Worm (Caenorhabditis elegans) whole organism, late embryonic: ENCODE results near the gene C34C12.7.
A peak's percentile ranks its signal among the peaks of the same experiment; 100 is the strongest.

Experiments
- C08G9.2 ChIP-seq: sonication (generic microtip); optimal IDR thresholded peaks from 2 replicates; lab custom pipeline; 2016; ENCODE audit warnings: mild to moderate bottlenecking, missing genetic modification characterization, moderate library complexity, missing compliant biosample characterization
- C38D4.7 ChIP-seq: fragments of 200-800 bp; sonication (Bioruptor generic); optimal IDR thresholded peaks from 2 replicates; lab custom pipeline; 2018; ENCODE audit warnings: mild to moderate bottlenecking, missing genetic modification characterization, moderate library complexity, missing compliant biosample characterization
- K09A11.1 ChIP-seq: sonication (generic microtip); optimal IDR thresholded peaks from 2 replicates; lab custom pipeline; 2017; ENCODE audit warnings: antibody characterized with exemption, mild to moderate bottlenecking, missing genetic modification characterization, missing compliant biosample characterization; ENCODE audit not compliant: insufficient read depth
- T23F11.4 ChIP-seq: fragments of 200-800 bp; sonication (Bioruptor generic); optimal IDR thresholded peaks from 2 replicates; lab custom pipeline; 2018; ENCODE audit warnings: mild to moderate bottlenecking, missing genetic modification characterization, missing compliant biosample characterization
- ama-1 ChIP-seq: fragments of 150-350 bp; optimal IDR thresholded peaks from 2 replicates; lab custom pipeline; 2014
- ceh-14 ChIP-seq: sonication (generic microtip); optimal IDR thresholded peaks from 2 replicates; lab custom pipeline; 2016; ENCODE audit warnings: missing genotype, missing genetic modification characterization, missing compliant biosample characterization
- ceh-18 ChIP-seq: sonication (generic microtip); optimal IDR thresholded peaks from 2 replicates; lab custom pipeline; 2016; ENCODE audit warnings: missing genetic modification characterization, missing compliant biosample characterization
- ceh-22 ChIP-seq: sonication (generic microtip); optimal IDR thresholded peaks from 2 replicates; lab custom pipeline; 2017; ENCODE audit warnings: missing biosample characterization, missing genetic modification characterization
- ceh-24 ChIP-seq: sonication (generic microtip); optimal IDR thresholded peaks from 2 replicates; lab custom pipeline; 2016; ENCODE audit warnings: mild to moderate bottlenecking, missing genetic modification characterization, missing compliant biosample characterization
- ceh-30 ChIP-seq: fragments of 150-350 bp; optimal IDR thresholded peaks from 2 replicates; lab custom pipeline; 2014; ENCODE audit warnings: missing biosample characterization, missing genetic modification characterization
- ceh-31 ChIP-seq: sonication (generic microtip); optimal IDR thresholded peaks from 2 replicates; lab custom pipeline; 2016; ENCODE audit warnings: missing genetic modification characterization, missing compliant biosample characterization
- ceh-34 ChIP-seq: sonication (generic microtip); optimal IDR thresholded peaks from 2 replicates; lab custom pipeline; 2016; ENCODE audit warnings: mild to moderate bottlenecking, missing genetic modification characterization, missing compliant biosample characterization
- ceh-9 ChIP-seq: sonication (generic microtip); optimal IDR thresholded peaks from 2 replicates; lab custom pipeline; 2016; ENCODE audit warnings: mild to moderate bottlenecking, missing genetic modification characterization, inconsistent platforms, missing compliant biosample characterization
- dve-1 ChIP-seq: sonication (generic microtip); optimal IDR thresholded peaks from 2 replicates; lab custom pipeline; 2017; ENCODE audit warnings: antibody characterized with exemption, mild to moderate bottlenecking, missing genetic modification characterization, missing compliant biosample characterization
- elt-2 ChIP-seq: sonication (generic microtip); optimal IDR thresholded peaks from 2 replicates; lab custom pipeline; 2016; ENCODE audit warnings: missing genetic modification reagents, missing genetic modification characterization, missing compliant biosample characterization
- ets-4 ChIP-seq: sonication (generic microtip); optimal IDR thresholded peaks from 2 replicates; lab custom pipeline; 2016; ENCODE audit warnings: missing genetic modification characterization, missing compliant biosample characterization
- eyg-1 ChIP-seq: sonication (generic microtip); optimal IDR thresholded peaks from 2 replicates; lab custom pipeline; 2016; ENCODE audit warnings: missing genotype, missing genetic modification characterization, missing compliant biosample characterization
- fax-1 ChIP-seq: sonication (generic microtip); optimal IDR thresholded peaks from 2 replicates; lab custom pipeline; 2016; ENCODE audit warnings: missing genotype, missing genetic modification characterization, missing compliant biosample characterization
- hlh-13 ChIP-seq: fragments of 200-800 bp; sonication (Bioruptor generic); optimal IDR thresholded peaks from 2 replicates; lab custom pipeline; 2018; ENCODE audit warnings: mild to moderate bottlenecking, missing genetic modification characterization, missing compliant biosample characterization
- hlh-15 ChIP-seq: sonication (generic microtip); optimal IDR thresholded peaks from 2 replicates; lab custom pipeline; 2016; ENCODE audit warnings: missing genetic modification characterization, missing compliant biosample characterization
- hlh-30 ChIP-seq: sonication (generic microtip); optimal IDR thresholded peaks from 2 replicates; lab custom pipeline; 2017; ENCODE audit warnings: antibody characterized with exemption, missing genetic modification characterization, missing compliant biosample characterization; ENCODE audit not compliant: insufficient read depth
- lim-6 ChIP-seq: sonication (generic microtip); optimal IDR thresholded peaks from 2 replicates; lab custom pipeline; 2016; ENCODE audit warnings: missing genetic modification characterization, missing compliant biosample characterization
- madf-2 ChIP-seq: sonication (generic microtip); optimal IDR thresholded peaks from 2 replicates; lab custom pipeline; 2017; ENCODE audit warnings: missing genetic modification characterization, missing compliant biosample characterization
- nfya-1 ChIP-seq: sonication (generic microtip); optimal IDR thresholded peaks from 2 replicates; lab custom pipeline; 2017; ENCODE audit warnings: missing genetic modification characterization, mild to moderate bottlenecking, missing compliant biosample characterization, antibody characterized with exemption, moderate library complexity
- nhr-11 ChIP-seq: fragments of 150-350 bp; optimal IDR thresholded peaks from 2 replicates; lab custom pipeline; 2014; ENCODE audit warnings: missing biosample characterization, missing genetic modification characterization
- nhr-232 ChIP-seq: sonication (generic microtip); optimal IDR thresholded peaks from 2 replicates; lab custom pipeline; 2016; ENCODE audit warnings: missing genetic modification characterization, missing compliant biosample characterization
- pax-1 ChIP-seq: fragments of 150-350 bp; optimal IDR thresholded peaks from 2 replicates; lab custom pipeline; 2014; ENCODE audit warnings: missing biosample characterization, missing genetic modification characterization
- pqm-1 ChIP-seq: sonication (generic microtip); optimal IDR thresholded peaks from 2 replicates; lab custom pipeline; 2016; ENCODE audit warnings: missing genetic modification characterization, missing compliant biosample characterization
- ref-2 ChIP-seq: sonication (generic microtip); optimal IDR thresholded peaks from 2 replicates; lab custom pipeline; 2016; ENCODE audit warnings: missing genetic modification characterization, missing compliant biosample characterization
- rnt-1 ChIP-seq: sonication (generic microtip); optimal IDR thresholded peaks from 2 replicates; lab custom pipeline; 2016; ENCODE audit warnings: missing genetic modification characterization, missing compliant biosample characterization
- sox-2 ChIP-seq: fragments of 200-800 bp; sonication (Bioruptor generic); IDR thresholded peaks from 2 replicates; pipeline ENCODE4 v1.3.6; 2022; ENCODE audit warnings: missing genetic modification reagents, missing genetic modification characterization, missing compliant biosample characterization
- tbx-2 ChIP-seq: sonication (generic microtip); optimal IDR thresholded peaks from 2 replicates; lab custom pipeline; 2016; ENCODE audit warnings: missing genetic modification characterization, missing compliant biosample characterization
- ttx-3 ChIP-seq: sonication (generic microtip); optimal IDR thresholded peaks from 2 replicates; lab custom pipeline; 2016; ENCODE audit warnings: missing genetic modification reagents, missing genetic modification characterization, missing compliant biosample characterization
- unc-3 ChIP-seq, 2 experiments: fragments of 200-800 bp in 1 of 2; sonication (Bioruptor generic) in 1 of 2; sonication (generic microtip) in 1 of 2; conservative IDR thresholded peaks in 1 of 2; optimal IDR thresholded peaks in 1 of 2; 2 replicates each; pipeline versions ENCODE4 v1.3.6 to Lab custom; 2016 to 2022; ENCODE audit warnings: missing compliant biosample characterization in 2 of 2, missing genetic modification characterization in 2 of 2, missing genetic modification reagents in 1 of 2
- unc-42 ChIP-seq: sonication (generic microtip); optimal IDR thresholded peaks from 2 replicates; lab custom pipeline; 2016; ENCODE audit warnings: missing genotype, missing genetic modification characterization, missing compliant biosample characterization
- unc-55 ChIP-seq: sonication (generic microtip); optimal IDR thresholded peaks from 2 replicates; lab custom pipeline; 2017; ENCODE audit warnings: missing biosample characterization, missing genetic modification reagents, missing genetic modification characterization
- unc-86 ChIP-seq: sonication (generic microtip); optimal IDR thresholded peaks from 2 replicates; lab custom pipeline; 2016; ENCODE audit warnings: missing genetic modification characterization, missing compliant biosample characterization
- zip-5 ChIP-seq: sonication (generic microtip); optimal IDR thresholded peaks from 2 replicates; lab custom pipeline; 2016; ENCODE audit warnings: missing genetic modification characterization, missing compliant biosample characterization
- ztf-16 ChIP-seq: sonication (generic microtip); optimal IDR thresholded peaks from 2 replicates; lab custom pipeline; 2017; ENCODE audit warnings: missing genetic modification characterization, missing compliant biosample characterization

Gene C34C12.7

DNA sequence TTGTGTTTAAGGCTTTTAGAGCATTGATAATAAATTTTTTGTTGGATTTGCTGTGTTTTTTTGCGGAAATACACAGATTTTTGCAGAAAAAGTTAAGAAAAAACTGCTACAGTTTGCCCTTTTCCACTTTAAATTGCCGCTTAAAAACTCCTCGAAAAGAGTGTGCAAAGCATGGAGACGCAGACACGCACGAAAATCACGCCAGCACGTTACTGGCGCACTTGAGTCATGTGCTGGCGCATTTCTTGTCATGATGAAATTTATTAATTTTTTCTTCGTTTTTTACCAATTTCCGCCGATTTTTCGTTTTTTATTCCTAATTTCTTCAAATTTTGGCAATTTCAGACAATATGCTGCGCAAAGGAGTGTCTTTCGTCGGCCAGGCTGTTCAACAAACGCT is 28.1 kb downstream of the C34C12.7 start, which contains the start of gene C34C12.8 (continued):
- TF ChIP-seq ets-4 (tag; lab: Kevin White, UChicago) (peak; percentile 18), eyg-1 (no peak), rnt-1 (tag; lab: Kevin White, UChicago) (peak; percentile 63), fax-1 (tag; lab: Kevin White, UChicago) (peak; percentile 1), hlh-15 (tag; lab: Kevin White, UChicago) (peak; percentile 9), unc-86 (tag; lab: Kevin White, UChicago) (peak; percentile 37), nhr-232 (no peak), ceh-22 (tag; lab: Kevin White, UChicago) (no peak), madf-2 (tag; lab: Kevin White, UChicago) (peak; percentile 7), T23F11.4 (GFP tag; lab: Kevin White, UChicago) (no peak), hlh-13 (GFP tag; lab: Kevin White, UChicago) (peak; percentile 11), hlh-30 (tag; lab: Kevin White, UChicago) (peak; percentile 71), nfya-1 (peak; percentile 87), ceh-24 (no peak), ttx-3 (tag; lab: Kevin White, UChicago) (no peak), elt-2 (tag; lab: Kevin White, UChicago) (peak; percentile 51)

DNA sequence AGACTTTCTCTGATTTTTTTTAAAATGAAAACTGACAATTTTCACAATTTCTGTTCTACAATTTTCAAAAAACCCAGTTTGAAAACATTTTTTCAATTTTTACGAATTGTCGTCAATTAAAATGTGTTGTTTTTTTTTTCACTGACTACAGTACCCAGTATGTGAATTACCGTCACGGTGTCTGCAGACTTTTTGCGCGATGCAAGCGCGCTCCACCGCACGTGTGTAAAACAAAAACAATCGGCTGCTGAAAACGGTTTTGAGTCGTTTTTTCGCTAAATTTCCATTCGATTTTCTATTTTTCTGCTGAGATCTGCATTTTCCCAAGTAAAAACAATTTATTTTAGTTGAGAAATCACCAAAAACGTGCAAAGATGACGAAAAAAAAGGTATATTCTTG is 31.9 kb downstream of the C34C12.7 start:
- TF ChIP-seq ceh-9 (tag; lab: Kevin White, UChicago): no peak
- TF ChIP-seq nhr-11 (tag; lab: Kevin White, UChicago): no peak
- peak; percentile 12; the same call in 1 of the 2 replicates for TF ChIP-seq sox-2
- no peak for TF ChIP-seq lim-6 (tag; lab: Kevin White, UChicago)
- peak; percentile 21 for TF ChIP-seq madf-2 (tag; lab: Kevin White, UChicago)
- TF ChIP-seq tbx-2 (tag; lab: Kevin White, UChicago): peak; percentile 64
- TF ChIP-seq rnt-1 (tag; lab: Kevin White, UChicago): peak; percentile 17
- TF ChIP-seq ets-4 (tag; lab: Kevin White, UChicago): peak; percentile 38
- TF ChIP-seq pax-1 (tag; lab: Kevin White, UChicago): peak; percentile 30
- peak; percentile 72 for TF ChIP-seq ceh-31 (tag; lab: Kevin White, UChicago)
- no peak for TF ChIP-seq C38D4.7
- TF ChIP-seq T23F11.4 (GFP tag; lab: Kevin White, UChicago): no peak
- TF ChIP-seq fax-1 (tag; lab: Kevin White, UChicago): peak; percentile 11
- peak; percentile 50 for TF ChIP-seq hlh-30 (tag; lab: Kevin White, UChicago)
- TF ChIP-seq hlh-13 (GFP tag; lab: Kevin White, UChicago): no peak
- peak; percentile 49 for TF ChIP-seq pqm-1
- peak; percentile 79 for TF ChIP-seq ceh-14
- TF ChIP-seq ref-2: peak; percentile 83
- peak; percentile 44 for TF ChIP-seq unc-86 (tag; lab: Kevin White, UChicago)
- peak; percentile 68 for TF ChIP-seq elt-2 (tag; lab: Kevin White, UChicago)
- peak; percentile 78 for TF ChIP-seq ceh-34
- peak; percentile 63 for TF ChIP-seq unc-42
- peak; percentile 52 for TF ChIP-seq ztf-16 (tag; lab: Kevin White, UChicago)
- no peak for TF ChIP-seq unc-3 (GFP tag; conservative IDR thresholded peaks at IDR 0.05; lab: Robert Waterston, UW)
- TF ChIP-seq unc-3 (tag; optimal IDR thresholded peaks at IDR 0.05; lab: Kevin White, UChicago): peak; percentile 32
- TF ChIP-seq hlh-15 (tag; lab: Kevin White, UChicago): no peak
- TF ChIP-seq ceh-30 (tag; lab: Kevin White, UChicago): peak; percentile 53
- TF ChIP-seq ceh-18 (tag; lab: Kevin White, UChicago): peak; percentile 83
- TF ChIP-seq nfya-1: peak; percentile 91
- no peak for TF ChIP-seq ama-1 (lab: Kevin White, UChicago)
- TF ChIP-seq zip-5 (tag; lab: Kevin White, UChicago): no peak
- TF ChIP-seq dve-1: peak; percentile 73
- TF ChIP-seq unc-55 (GFP tag; lab: Kevin White, UChicago): peak; percentile 50
- TF ChIP-seq K09A11.1 (tag; lab: Kevin White, UChicago): peak; percentile 44
- peak; percentile 52 for TF ChIP-seq C08G9.2 (tag; lab: Kevin White, UChicago)
